Worm (Caenorhabditis elegans) whole organism, L4/young adult: Measurements from ENCODE around the gene F08H9.4.
"Not testable (repeated sequence)": the region's sequence is repeated elsewhere in the genome, so short reads cannot be mapped to it uniquely, and the experiment has no call there.

Experiments used
- W03F9.2 ChIP-seq: fragments of 150-350 bp; optimal IDR thresholded peaks from 2 replicates; lab custom pipeline; 2014; ENCODE audit warnings: missing biosample characterization, missing genetic modification characterization
- dao-5 ChIP-seq: sonication (generic microtip); optimal IDR thresholded peaks from 2 replicates; lab custom pipeline; 2016; ENCODE audit warnings: missing genotype, missing genetic modification characterization, moderate library complexity, missing compliant biosample characterization
- him-1 ChIP-seq: sonication (generic microtip); optimal IDR thresholded peaks from 2 replicates; lab custom pipeline; 2016; ENCODE audit warnings: missing genotype, missing genetic modification reagents, missing genetic modification characterization, missing compliant biosample characterization

The F08H9.4 gene

DNA sequence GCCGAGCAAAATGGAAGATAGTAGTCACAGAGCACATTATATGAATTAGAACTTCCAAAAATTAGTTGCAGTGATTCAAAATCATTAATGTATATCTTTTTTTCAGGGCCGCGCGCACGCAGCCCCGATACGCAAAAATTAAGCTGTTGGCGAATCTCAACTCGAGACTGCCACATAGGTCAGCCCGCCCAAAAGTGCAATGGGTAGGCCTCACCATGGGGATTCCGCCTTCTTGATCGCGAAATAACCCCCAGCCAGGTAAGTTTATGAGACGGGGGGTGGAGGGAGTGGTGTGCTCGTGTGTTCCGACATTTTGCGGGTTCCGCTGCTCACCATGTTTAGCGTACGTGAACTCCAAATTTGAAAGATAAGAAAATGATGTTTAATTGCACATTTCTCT, 1.1 kb downstream of the F08H9.4 start, which contains the start of gene F08H9.3:
TSS of gene F08H9.3 (minus strand) at position 252 of the 400 bp plus-strand sequence.
- not testable (repeated sequence) for TF ChIP-seq him-1; W03F9.2; dao-5 (tag; lab: Kevin White, UChicago)

DNA sequence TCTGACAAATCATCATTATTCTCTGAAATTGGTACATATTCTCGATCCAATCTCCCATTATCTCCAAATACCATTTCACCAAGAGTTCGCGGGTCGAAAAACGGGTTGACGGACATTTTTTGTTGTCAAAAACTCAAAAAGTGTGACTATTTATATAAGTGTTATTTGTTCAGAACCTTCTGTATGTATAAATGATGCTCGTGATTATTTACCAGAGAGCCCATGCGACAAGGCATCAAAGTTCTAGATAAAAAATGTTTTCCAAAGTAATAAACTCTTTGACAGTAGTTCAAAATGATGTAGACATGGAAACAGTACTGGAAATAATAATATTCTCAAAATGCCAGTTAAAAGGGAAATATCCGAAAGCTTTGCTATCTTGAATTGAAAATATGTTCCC, 1.6 kb downstream of the F08H9.4 start:
- TF ChIP-seq him-1 (no peak), W03F9.2 (no peak), dao-5 (tag; lab: Kevin White, UChicago) (no peak)

ce11 chrV:14460615-14461102, 3.6 kb downstream of the F08H9.4 start, which contains the start of gene F08H9.2:
TSS of gene F08H9.2 (plus strand) at chrV:14460665.
- TF ChIP-seq W03F9.2 (no peak), dao-5 (tag; lab: Kevin White, UChicago) (no peak), him-1 (no peak)

ce11 chrV:14460122-14460521, 4.1 kb downstream of the F08H9.4 start:
- TF ChIP-seq him-1 (no peak), dao-5 (tag; lab: Kevin White, UChicago) (no peak), W03F9.2 (no peak)

DNA sequence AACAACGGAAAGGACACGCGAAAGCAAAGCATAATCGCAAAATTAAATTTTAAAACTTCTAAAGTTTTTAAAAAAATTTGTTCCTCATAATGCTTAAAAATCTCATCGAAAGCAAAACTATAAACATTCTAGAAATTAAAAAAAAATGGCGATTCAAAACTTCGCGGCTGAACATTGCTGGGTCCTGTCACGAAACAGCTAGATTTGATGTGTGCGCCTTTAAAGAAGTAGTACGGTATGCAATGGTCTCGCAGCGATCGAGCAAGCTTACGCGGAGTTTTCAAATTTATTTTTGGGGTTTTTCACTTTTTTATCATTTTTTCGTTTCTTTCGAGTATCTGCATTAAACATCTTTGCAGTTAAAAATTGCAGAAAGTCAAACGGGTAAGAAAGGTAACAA, 7.2 kb downstream of the F08H9.4 start, which contains the start of gene coh-3:
TSS of gene coh-3 (plus strand) at position 353 of the 400 bp plus-strand sequence.
- TF ChIP-seq him-1 (no peak), W03F9.2 (peak; percentile 48)

ce11 chrV:14456626-14457025, 7.6 kb downstream of the F08H9.4 start, which contains the start of gene bmk-1:
TSS of gene bmk-1 (minus strand) at chrV:14456984.
- TF ChIP-seq W03F9.2 (no peak), him-1 (no peak), dao-5 (tag; lab: Kevin White, UChicago) (no peak)

DNA sequence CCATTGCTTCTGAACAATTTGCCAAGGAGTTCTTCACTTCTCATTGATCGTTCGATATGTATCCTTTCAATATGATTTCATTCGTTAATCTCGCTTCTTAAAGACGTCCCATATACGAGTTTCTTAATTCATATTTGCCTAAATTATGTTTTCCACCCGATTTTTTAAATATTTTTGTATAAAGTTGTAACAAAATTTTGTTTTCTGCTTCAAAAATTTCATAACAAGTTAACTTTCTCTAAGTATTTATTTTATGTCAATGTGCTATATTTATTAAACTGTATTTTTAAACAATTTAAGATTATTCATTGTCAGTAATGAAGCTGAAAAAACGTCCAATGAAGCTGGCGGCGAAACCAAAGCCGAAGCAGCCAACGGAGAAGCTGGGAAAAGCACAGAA, 14.8 kb downstream of the F08H9.4 start, which contains the start of gene F23B12.7:
TSS of gene F23B12.7 (plus strand) at position 301 of the 400 bp plus-strand sequence.
- TF ChIP-seq W03F9.2 (no peak), dao-5 (tag; lab: Kevin White, UChicago) (no peak)

DNA sequence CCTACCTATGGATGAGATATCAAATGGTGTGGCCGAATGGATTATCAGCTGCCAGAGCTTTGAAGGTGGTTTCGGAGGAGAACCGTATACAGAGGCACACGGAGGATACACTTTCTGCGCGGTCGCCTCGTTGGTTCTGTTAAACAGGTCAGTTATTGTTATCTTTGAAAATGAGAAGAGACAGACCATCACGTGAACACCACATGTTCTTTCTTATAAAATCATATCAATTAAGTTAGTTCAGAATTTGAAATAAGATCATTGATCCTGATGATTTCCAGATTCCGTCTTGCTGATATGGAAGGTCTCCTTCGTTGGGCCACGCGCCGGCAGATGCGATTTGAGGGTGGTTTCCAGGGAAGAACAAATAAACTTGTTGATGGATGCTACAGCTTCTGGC, 15.6 kb downstream of the F08H9.4 start:
- TF ChIP-seq him-1 (no peak), dao-5 (tag; lab: Kevin White, UChicago) (no peak), W03F9.2 (no peak)

DNA sequence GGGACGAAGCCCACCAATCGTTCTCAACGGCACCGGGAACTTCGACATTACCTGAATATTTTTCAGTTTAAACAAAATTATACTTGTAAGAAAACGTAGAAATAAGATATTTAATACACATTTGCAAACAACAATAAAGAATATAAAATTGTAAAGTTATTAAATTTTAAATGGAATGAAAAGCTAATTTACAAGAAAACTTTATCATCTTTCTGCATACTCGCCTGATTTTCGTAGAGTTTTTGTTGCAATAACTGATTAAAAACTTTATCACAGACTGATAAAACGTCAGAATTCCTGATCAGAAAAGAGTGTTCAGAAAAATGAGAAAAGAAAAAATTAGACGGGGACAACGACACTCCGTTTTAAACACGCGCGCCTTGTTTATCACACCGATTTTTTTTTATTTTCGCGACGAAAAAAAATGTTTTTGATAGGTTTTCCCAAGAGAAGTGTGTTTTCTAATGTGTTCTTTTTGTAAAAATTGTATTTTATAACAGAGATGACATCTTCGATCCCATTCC, 16.9 kb downstream of the F08H9.4 start, which contains the start of the genes dlat-1 and fntb-1:
TSS of gene dlat-1 (minus strand) at position 51 of the 524 bp plus-strand sequence.
TSS of gene fntb-1 (plus strand) at position 412 of the 524 bp plus-strand sequence.
- TF ChIP-seq W03F9.2 (no peak), dao-5 (tag; lab: Kevin White, UChicago) (no peak), him-1 (no peak)

DNA sequence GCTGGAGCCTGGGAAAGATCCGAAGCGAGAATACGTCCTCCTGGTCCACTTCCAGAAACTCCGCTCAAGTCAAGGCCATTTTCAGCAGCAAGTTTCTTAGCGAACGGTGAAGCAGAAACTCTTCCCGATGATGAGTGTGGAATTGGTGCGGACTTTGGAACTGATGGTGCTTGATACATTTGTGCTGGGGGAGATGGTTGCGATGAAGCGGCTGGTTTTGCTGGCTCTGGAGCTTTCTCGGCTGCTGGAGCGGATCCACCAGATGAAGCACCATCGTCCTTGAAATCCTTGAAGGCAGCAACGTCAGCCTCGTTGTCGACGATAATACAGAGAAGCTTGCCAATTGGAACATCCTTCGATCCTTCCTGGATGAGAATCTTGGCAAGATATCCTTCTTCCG, 17.8 kb downstream of the F08H9.4 start:
- no peak for TF ChIP-seq W03F9.2
- TF ChIP-seq him-1 = no peak
- no peak for TF ChIP-seq dao-5 (tag; lab: Kevin White, UChicago)

DNA sequence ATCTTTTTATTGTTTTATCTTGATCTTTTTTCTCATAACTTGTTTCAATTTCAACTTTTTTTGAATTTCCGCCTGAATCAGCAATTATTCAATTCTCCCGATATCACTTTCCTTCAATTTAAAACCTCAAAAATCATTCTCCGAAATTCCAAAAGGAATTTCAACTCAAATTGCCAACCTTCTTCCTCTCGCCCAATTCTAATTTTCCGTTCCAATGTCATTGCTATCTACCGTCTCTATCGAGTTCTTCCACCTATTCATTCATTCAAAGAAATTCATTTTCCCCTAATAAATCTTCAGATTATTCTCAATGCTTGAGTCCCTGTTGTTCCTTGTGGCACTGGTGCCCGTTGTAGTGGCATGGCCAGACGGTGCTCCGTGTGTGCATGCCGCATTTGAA, 23.4 kb downstream of the F08H9.4 start, which contains the start of gene F23B12.4:
TSS of gene F23B12.4 (plus strand) at position 301 of the 400 bp plus-strand sequence.
- TF ChIP-seq dao-5 (tag; lab: Kevin White, UChicago) = no peak
- no peak for TF ChIP-seq W03F9.2
- TF ChIP-seq him-1 = no peak

- no peak for TF ChIP-seq dao-5 (tag; lab: Kevin White, UChicago)
- TF ChIP-seq W03F9.2 = no peak
- TF ChIP-seq him-1 = no peak
Observed at ce11 chrV:14439236-14439635, 25.0 kb downstream of the F08H9.4 start.

DNA sequence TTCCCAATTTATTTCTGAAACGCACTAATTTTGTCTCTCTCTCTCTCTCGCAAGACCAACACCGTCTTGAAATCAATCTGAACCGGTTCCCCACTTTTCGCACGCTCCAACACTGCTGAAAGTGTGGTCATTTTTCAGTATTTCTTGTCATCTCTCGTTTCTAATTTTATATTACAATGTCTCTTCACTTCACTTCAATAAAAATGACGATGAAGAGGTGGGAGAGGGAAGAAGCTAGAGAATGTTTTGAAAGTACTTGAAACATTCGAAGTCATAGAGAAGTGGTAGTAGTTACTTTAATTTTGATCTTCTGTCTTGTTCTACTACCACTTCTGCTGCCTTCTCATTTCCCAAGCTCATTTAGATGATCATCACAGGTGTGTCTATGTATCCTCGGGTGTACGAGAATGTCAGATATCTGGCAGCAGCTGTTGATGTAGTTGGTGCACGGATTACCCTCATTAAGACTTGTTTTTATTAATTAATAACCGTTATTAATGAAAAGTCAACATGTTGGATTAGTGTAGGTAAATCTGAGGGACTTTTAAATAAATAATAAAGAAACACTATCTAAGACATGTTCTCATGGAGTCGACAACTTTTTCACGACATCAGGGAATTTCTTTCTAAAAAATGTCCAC, 26.0 kb downstream of the F08H9.4 start:
- TF ChIP-seq him-1 (no peak), W03F9.2 (no peak), dao-5 (tag; lab: Kevin White, UChicago) (no peak)

DNA sequence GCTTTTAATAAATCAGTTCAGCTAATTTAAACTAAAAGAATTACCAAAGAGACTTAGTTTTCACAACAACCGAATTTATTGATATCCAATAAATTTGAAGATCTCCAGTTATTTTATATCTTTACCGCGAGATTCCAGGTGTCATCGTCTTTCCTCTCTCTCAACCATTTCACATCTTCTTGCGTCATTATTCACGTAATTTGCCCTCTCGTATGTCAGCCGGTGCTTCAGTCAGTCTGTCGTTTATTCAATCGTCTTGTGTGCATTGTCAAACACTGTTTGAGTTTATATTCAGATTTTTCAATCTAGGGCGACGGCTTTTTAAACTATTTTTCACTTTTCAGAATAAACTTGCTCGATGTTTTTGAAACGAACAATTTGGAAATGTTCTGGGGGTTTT, 26.9 kb downstream of the F08H9.4 start:
- TF ChIP-seq W03F9.2 (no peak), dao-5 (tag; lab: Kevin White, UChicago) (no peak), him-1 (no peak)

ce11 chrV:14436195-14436594, 28.0 kb downstream of the F08H9.4 start:
- TF ChIP-seq him-1 (no peak), W03F9.2 (no peak), dao-5 (tag; lab: Kevin White, UChicago) (no peak)
